Worm (Caenorhabditis elegans): ENCODE results near the gene let-756.

DNA sequence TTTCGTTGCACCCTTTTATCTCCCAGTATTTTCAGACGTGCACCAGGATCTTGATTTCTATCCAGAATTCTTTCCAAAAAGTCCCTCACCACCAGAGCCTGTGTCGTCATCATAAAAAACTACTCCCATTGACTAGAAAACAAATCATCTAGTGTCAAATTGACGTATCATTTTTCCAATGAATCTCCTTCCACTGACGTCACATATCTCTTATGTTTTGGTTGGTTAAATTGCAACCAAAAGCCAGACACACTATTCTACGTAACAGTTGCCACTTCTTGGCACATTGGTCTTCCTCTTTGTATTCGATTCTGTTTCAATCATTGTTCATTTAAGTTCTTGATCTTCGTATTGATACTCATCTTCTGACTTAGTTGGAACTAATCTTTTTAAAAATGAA is 8.8 kb upstream of the let-756 start:
- TF ChIP-seq tra-1 (GFP tag; IDR thresholded peaks at IDR 0.05): no peak
- TF ChIP-seq lsy-2 (tag; optimal IDR thresholded peaks at IDR 0.05): no peak
- no peak for TF ChIP-seq lin-38 (GFP tag; IDR thresholded peaks at IDR 0.05)
